Worm (Caenorhabditis elegans) whole organism, L3 larva: ENCODE data around the gene nspc-18.

Source experiments
- R02D3.7 ChIP-seq: fragments of 150-350 bp; optimal IDR thresholded peaks from 2 replicates; lab custom pipeline; 2014; ENCODE audit warnings: missing biosample characterization, missing genetic modification characterization
- aly-2 ChIP-seq: fragments of 150-350 bp; optimal IDR thresholded peaks from 2 replicates; lab custom pipeline; 2014; ENCODE audit warnings: missing biosample characterization, missing genetic modification characterization
- ceh-82 ChIP-seq: fragments of 150-350 bp; optimal IDR thresholded peaks from 2 replicates; lab custom pipeline; 2014; ENCODE audit warnings: missing biosample characterization, missing genetic modification characterization
- egl-5 ChIP-seq: fragments of 150-350 bp; optimal IDR thresholded peaks from 2 replicates; lab custom pipeline; 2017; ENCODE audit warnings: missing biosample characterization, missing genetic modification reagents, missing genetic modification characterization, inconsistent platforms
- elt-1 ChIP-seq: fragments of 150-350 bp; optimal IDR thresholded peaks from 2 replicates; lab custom pipeline; 2014; ENCODE audit warnings: missing biosample characterization, missing genetic modification characterization
- elt-2 ChIP-seq: sonication (generic microtip); optimal IDR thresholded peaks from 2 replicates; lab custom pipeline; 2016; ENCODE audit warnings: missing genetic modification reagents, mild to moderate bottlenecking, missing genetic modification characterization, missing compliant biosample characterization
- lin-15B ChIP-seq: fragments of 150-350 bp; optimal IDR thresholded peaks from 2 replicates; lab custom pipeline; 2014; ENCODE audit warnings: missing biosample characterization, missing genetic modification characterization
- lsy-12 ChIP-seq: sonication (generic microtip); optimal IDR thresholded peaks from 2 replicates; lab custom pipeline; 2016; ENCODE audit warnings: mild to moderate bottlenecking, missing genetic modification characterization, missing compliant biosample characterization
- nfya-1 ChIP-seq: sonication (generic microtip); optimal IDR thresholded peaks from 2 replicates; lab custom pipeline; 2017; ENCODE audit warnings: missing genetic modification characterization, mild to moderate bottlenecking, missing compliant biosample characterization, antibody characterized with exemption, moderate library complexity; ENCODE audit not compliant: insufficient read depth
- nhr-12 ChIP-seq: fragments of 150-350 bp; optimal IDR thresholded peaks from 2 replicates; lab custom pipeline; 2014; ENCODE audit warnings: missing biosample characterization, missing genetic modification characterization
- nhr-237 ChIP-seq: fragments of 150-350 bp; optimal IDR thresholded peaks from 2 replicates; lab custom pipeline; 2014; ENCODE audit warnings: missing biosample characterization, missing genetic modification characterization
- nhr-25 ChIP-seq: sonication (generic microtip); optimal IDR thresholded peaks from 2 replicates; lab custom pipeline; 2017; ENCODE audit warnings: missing biosample characterization, missing genetic modification characterization
- nhr-28 ChIP-seq: fragments of 150-350 bp; optimal IDR thresholded peaks from 2 replicates; lab custom pipeline; 2014; ENCODE audit warnings: missing biosample characterization, missing genetic modification characterization
- nhr-43 ChIP-seq: sonication (generic microtip); optimal IDR thresholded peaks from 2 replicates; lab custom pipeline; 2016; ENCODE audit warnings: mild to moderate bottlenecking, missing genetic modification characterization, missing compliant biosample characterization; ENCODE audit not compliant: poor library complexity, severe bottlenecking
- nhr-67 ChIP-seq: fragments of 150-350 bp; optimal IDR thresholded peaks from 2 replicates; lab custom pipeline; 2014; ENCODE audit warnings: missing biosample characterization, missing genetic modification characterization
- snpc-4 ChIP-seq: fragments of 150-350 bp; optimal IDR thresholded peaks from 2 replicates; lab custom pipeline; 2014; ENCODE audit warnings: missing biosample characterization, missing genetic modification characterization
- ztf-4 ChIP-seq: fragments of 150-350 bp; optimal IDR thresholded peaks from 2 replicates; lab custom pipeline; 2014; ENCODE audit warnings: missing biosample characterization, missing genetic modification characterization

The nspc-18 gene

DNA sequence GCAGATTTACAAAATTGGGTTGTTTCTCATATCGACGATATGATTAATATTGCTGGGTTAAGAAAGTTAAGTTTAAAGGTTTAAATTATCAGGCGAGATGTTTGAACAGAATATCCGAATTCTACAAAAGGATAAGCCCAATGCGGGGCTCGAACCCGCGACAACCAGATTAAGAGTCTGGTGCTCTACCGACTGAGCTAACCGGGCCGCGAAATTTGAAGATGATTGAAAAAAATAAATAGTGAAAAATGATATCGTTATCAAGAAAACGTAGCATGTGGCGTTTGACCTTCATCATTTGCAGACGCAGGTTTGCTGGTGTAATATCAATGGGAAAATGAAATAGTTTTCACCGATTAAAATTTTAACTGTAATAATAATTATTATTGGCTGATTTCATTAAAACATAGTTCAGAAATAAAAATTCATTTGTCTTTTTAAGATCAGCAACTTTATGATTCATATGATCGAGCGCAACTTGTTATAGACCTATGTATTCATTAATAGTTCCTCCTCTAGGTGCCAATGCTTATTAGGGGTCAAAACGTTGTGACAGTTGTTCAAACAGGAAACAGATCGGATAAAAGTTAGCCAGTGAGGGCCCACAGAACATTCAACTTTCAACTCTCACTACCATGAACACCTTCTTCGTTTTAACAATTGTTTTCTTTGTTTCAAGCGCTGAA lies 48.6 kb downstream of the nspc-18 start, which contains the start of gene M163.11:
Gene M163.11, plus strand, starts transcription at position 636 of the 686 bp plus-strand sequence.
- no peak for TF ChIP-seq nhr-28 (tag; lab: Kevin White, UChicago)
- peak; percentile 8 for TF ChIP-seq nhr-25 (tag; lab: Kevin White, UChicago)
- TF ChIP-seq nhr-237 = no peak
- TF ChIP-seq aly-2 (tag; lab: Kevin White, UChicago) = no peak
- TF ChIP-seq elt-1 (tag; lab: Kevin White, UChicago) = no peak
- no peak for TF ChIP-seq nfya-1 (tag; lab: Kevin White, UChicago)
- no peak for TF ChIP-seq nhr-67 (tag; lab: Kevin White, UChicago)
- peak; percentile 36 for TF ChIP-seq elt-2
- TF ChIP-seq ztf-4 (tag; lab: Kevin White, UChicago) = no peak
- peak; percentile 3 for TF ChIP-seq lsy-12 (tag; lab: Kevin White, UChicago)
- TF ChIP-seq nhr-43 = peak; percentile 71

DNA sequence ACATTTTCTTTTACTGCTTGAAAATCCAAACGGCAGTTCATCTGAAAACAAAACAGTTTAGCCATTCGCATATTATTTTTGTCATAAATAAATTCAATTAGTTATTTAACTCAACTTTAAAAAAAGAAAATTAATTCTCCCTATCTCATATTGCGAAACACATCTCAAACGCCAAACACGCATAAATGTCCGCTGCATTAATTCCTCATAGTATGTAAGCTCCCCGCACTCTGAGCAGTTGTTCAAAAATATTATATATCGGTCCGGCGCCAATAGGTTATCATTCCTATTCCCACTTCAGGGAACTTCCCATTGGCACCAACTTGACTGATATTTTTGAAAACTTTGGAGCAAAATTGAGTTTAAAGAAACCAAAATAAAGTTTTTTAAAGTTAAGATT lies 49.3 kb downstream of the nspc-18 start:
- TF ChIP-seq elt-2 = no peak
- peak; percentile 25 for TF ChIP-seq ceh-82
- peak; percentile 98 for TF ChIP-seq snpc-4
- peak; percentile 36 for TF ChIP-seq nfya-1 (tag; lab: Kevin White, UChicago)

DNA sequence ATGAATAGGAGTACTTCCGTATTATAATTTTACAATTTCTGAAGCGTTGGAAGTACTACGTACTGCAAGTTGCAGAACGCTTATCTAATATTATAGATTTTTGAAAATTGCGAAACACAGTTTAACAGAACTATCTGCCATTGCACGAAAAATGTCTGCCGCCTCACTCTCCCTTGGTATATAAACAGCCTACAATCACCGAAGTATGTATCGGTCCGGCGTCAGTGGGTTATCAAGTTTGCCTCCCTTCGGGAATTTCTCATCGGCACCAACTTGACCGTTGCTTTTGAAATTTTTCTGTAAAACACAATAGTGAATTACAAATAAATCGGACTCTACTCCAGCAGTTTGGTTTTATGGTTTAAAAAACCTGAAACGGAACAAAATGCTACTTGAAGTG lies 50.1 kb downstream of the nspc-18 start:
- no peak for TF ChIP-seq R02D3.7 (tag; lab: Kevin White, UChicago)
- TF ChIP-seq nhr-12 (tag; lab: Kevin White, UChicago) = no peak
- peak; percentile 17 for TF ChIP-seq elt-2
- TF ChIP-seq snpc-4 = peak; percentile 92
- TF ChIP-seq egl-5 (tag; lab: Kevin White, UChicago) = no peak
- TF ChIP-seq lin-15B (tag; lab: Kevin White, UChicago) = no peak
- TF ChIP-seq, all 47 proteins: peak for 2
